Worm (Caenorhabditis elegans): ENCODE data around the gene C36A4.11.
A peak's percentile ranks its signal among the peaks of the same experiment; 100 is the strongest.

DNA sequence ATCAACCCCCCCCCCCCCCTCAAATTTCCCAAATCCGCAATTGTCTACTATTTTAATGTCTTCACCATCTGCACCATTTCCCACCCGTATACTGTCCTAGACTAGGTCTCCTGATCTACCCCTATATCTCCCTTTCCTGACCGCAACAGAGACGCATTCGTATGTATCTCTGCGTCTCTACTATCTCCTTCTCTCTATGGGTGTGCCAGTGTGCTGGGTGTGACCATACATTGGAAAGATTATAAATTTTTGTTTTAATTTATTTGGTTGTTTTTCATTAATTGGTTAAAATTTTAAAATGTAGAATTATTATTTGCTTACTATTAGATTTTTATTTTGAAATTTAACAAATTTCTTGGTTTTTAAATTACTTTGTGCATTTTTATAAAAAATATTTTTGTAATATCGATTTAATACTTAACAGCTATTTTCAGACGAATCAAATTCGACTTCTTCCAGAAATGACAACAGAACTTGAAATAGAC, 18.4 kb upstream of the C36A4.11 start, which contains the start of gene amx-1:
- no peak for TF ChIP-seq lin-15B (tag; optimal IDR thresholded peaks at IDR 0.05)
- no peak for TF ChIP-seq nhr-77 (tag; optimal IDR thresholded peaks at IDR 0.05)
- no peak for TF ChIP-seq F37D6.2 (tag; optimal IDR thresholded peaks at IDR 0.05)
- TF ChIP-seq tra-1 (GFP tag; IDR thresholded peaks at IDR 0.05) = no peak
- TF ChIP-seq unc-62 (GFP tag; optimal IDR thresholded peaks at IDR 0.05 in 1 of 2) = peak in 1 of 2 experiments; percentile 27
- TF ChIP-seq unc-62 (tag; optimal IDR thresholded peaks at IDR 0.05) = no peak
- no peak for TF ChIP-seq vab-7 (GFP tag; IDR thresholded peaks at IDR 0.05)
- no peak for TF ChIP-seq F49E8.2 (tag; optimal IDR thresholded peaks at IDR 0.05; ENCODE audit: borderline replicate concordance)
- no peak for TF ChIP-seq ZK546.5 (tag; optimal IDR thresholded peaks at IDR 0.05)
- TF ChIP-seq fkh-10 (GFP tag; optimal IDR thresholded peaks at IDR 0.05) = no peak
- no peak for TF ChIP-seq set-16 (GFP tag; IDR thresholded peaks at IDR 0.05)
- no peak for TF ChIP-seq lir-3 (tag; optimal IDR thresholded peaks at IDR 0.05)
- no peak for TF ChIP-seq lsy-2 (tag; optimal IDR thresholded peaks at IDR 0.05)
- TF ChIP-seq aly-2 (tag; optimal IDR thresholded peaks at IDR 0.05) = no peak

All from whole organism, L4 larva.